Fruit fly (Drosophila melanogaster) whole organism, prepupa: Measurements from ENCODE around the gene sqd.

ENCODE experiments used
- CG10669 ChIP-seq: fragments of 200-800 bp; sonication (Bioruptor generic); optimal IDR thresholded peaks from 3 replicates; lab custom pipeline; 2018; ENCODE audit warnings: missing biosample characterization, mild to moderate bottlenecking, missing genetic modification characterization, moderate library complexity
- CG11294 ChIP-seq: fragments of 200-800 bp; sonication (Bioruptor generic); IDR thresholded peaks from 2 replicates; pipeline ENCODE4 v1.3.6; 2022; ENCODE audit warnings: missing biosample characterization, missing genetic modification characterization
- CG11762 ChIP-seq: fragments of 200-800 bp; sonication (Bioruptor generic); optimal IDR thresholded peaks from 3 replicates; lab custom pipeline; 2016; ENCODE audit warnings: missing biosample characterization, missing genetic modification characterization; ENCODE audit not compliant: insufficient read depth
- CG11902 ChIP-seq: fragments of 200-800 bp; sonication (Bioruptor generic); optimal IDR thresholded peaks from 3 replicates; lab custom pipeline; 2016; ENCODE audit warnings: missing biosample characterization, missing genetic modification characterization
- CG1621 ChIP-seq: fragments of 200-800 bp; sonication (Bioruptor generic); optimal IDR thresholded peaks from 3 replicates; lab custom pipeline; 2018; ENCODE audit warnings: missing biosample characterization, mild to moderate bottlenecking, missing genetic modification characterization
- CG32006 ChIP-seq: fragments of 200-800 bp; sonication (Bioruptor generic); optimal IDR thresholded peaks from 3 replicates; lab custom pipeline; 2017; ENCODE audit warnings: missing biosample characterization, mild to moderate bottlenecking, missing genetic modification characterization
- CG4318 ChIP-seq: fragments of 200-800 bp; sonication (Bioruptor generic); optimal IDR thresholded peaks from 3 replicates; lab custom pipeline; 2017; ENCODE audit warnings: missing biosample characterization, mild to moderate bottlenecking, missing genetic modification characterization
- CG6163 ChIP-seq: fragments of 200-800 bp; sonication (Bioruptor generic); IDR thresholded peaks from 3 replicates; pipeline ENCODE4 v1.3.6; 2022; ENCODE audit warnings: missing biosample characterization, missing genetic modification characterization
- CG6276 ChIP-seq: fragments of 200-800 bp; sonication (Bioruptor generic); optimal IDR thresholded peaks from 2 replicates; lab custom pipeline; 2017; ENCODE audit warnings: missing biosample characterization, mild to moderate bottlenecking, missing genetic modification characterization
- CG6808 ChIP-seq: fragments of 200-800 bp; sonication (Bioruptor generic); optimal IDR thresholded peaks from 3 replicates; lab custom pipeline; 2017; ENCODE audit warnings: missing biosample characterization, missing genetic modification characterization, mild to moderate bottlenecking, moderate library complexity, missing genetic modification reagents
- CG6854 ChIP-seq: fragments of 200-800 bp; sonication (Bioruptor generic); optimal IDR thresholded peaks from 2 replicates; lab custom pipeline; 2017; ENCODE audit warnings: missing biosample characterization, mild to moderate bottlenecking, missing genetic modification characterization
- CG8319 ChIP-seq: fragments of 200-800 bp; sonication (Bioruptor generic); optimal IDR thresholded peaks from 3 replicates; lab custom pipeline; 2016; ENCODE audit warnings: missing biosample characterization, missing genetic modification characterization
- CG9139 ChIP-seq: fragments of 200-800 bp; sonication (Bioruptor generic); optimal IDR thresholded peaks from 3 replicates; lab custom pipeline; 2017; ENCODE audit warnings: missing biosample characterization, mild to moderate bottlenecking, missing genetic modification characterization
- Eip78C ChIP-seq: fragments of 200-800 bp; sonication (Bioruptor generic); peaks from one replicate; lab custom pipeline; 2016; ENCODE audit warnings: missing biosample characterization, missing genetic modification characterization
- Ets21C ChIP-seq: fragments of 200-800 bp; sonication (Bioruptor generic); optimal IDR thresholded peaks from 3 replicates; lab custom pipeline; 2016; ENCODE audit warnings: missing biosample characterization, missing genetic modification characterization
- Ets96B ChIP-seq: fragments of 200-800 bp; optimal IDR thresholded peaks from 2 replicates; lab custom pipeline; 2019; ENCODE audit warnings: missing biosample characterization, mild to moderate bottlenecking, missing genetic modification characterization, moderate library complexity
- Hr4 ChIP-seq: fragments of 200-800 bp; sonication (Bioruptor generic); optimal IDR thresholded peaks from 3 replicates; lab custom pipeline; 2016; ENCODE audit warnings: missing biosample characterization, missing genetic modification characterization
- Met ChIP-seq: fragments of 200-800 bp; sonication (Bioruptor generic); optimal IDR thresholded peaks from 3 replicates; lab custom pipeline; 2016; ENCODE audit warnings: missing biosample characterization, missing genetic modification characterization
- OdsH ChIP-seq: fragments of 200-800 bp; sonication (Bioruptor generic); optimal IDR thresholded peaks from 3 replicates; lab custom pipeline; 2016; ENCODE audit warnings: missing biosample characterization, missing genetic modification characterization
- Sox14 ChIP-seq: fragments of 200-800 bp; sonication (Bioruptor generic); optimal IDR thresholded peaks from 3 replicates; lab custom pipeline; 2016; ENCODE audit warnings: missing biosample characterization, missing genetic modification characterization
- acj6 ChIP-seq: fragments of 200-800 bp; sonication (Bioruptor generic); optimal IDR thresholded peaks from 3 replicates; lab custom pipeline; 2016; ENCODE audit warnings: missing biosample characterization, missing genetic modification characterization
- cyc ChIP-seq: fragments of 200-800 bp; sonication (Bioruptor generic); optimal IDR thresholded peaks from 3 replicates; lab custom pipeline; 2016; ENCODE audit warnings: missing biosample characterization, missing genetic modification characterization
- dac ChIP-seq: fragments of 200-800 bp; sonication (Bioruptor generic); optimal IDR thresholded peaks from 2 replicates; lab custom pipeline; 2017; ENCODE audit warnings: missing biosample characterization, mild to moderate bottlenecking, missing genetic modification characterization
- dsx ChIP-seq: fragments of 200-800 bp; optimal IDR thresholded peaks from 3 replicates; lab custom pipeline; 2019; ENCODE audit warnings: missing biosample characterization, mild to moderate bottlenecking, missing genetic modification characterization, moderate library complexity; ENCODE audit not compliant: poor library complexity, severe bottlenecking
- eg ChIP-seq: fragments of 200-800 bp; sonication (Bioruptor generic); IDR thresholded peaks from 3 replicates; pipeline ENCODE4 v1.3.6; 2022; ENCODE audit warnings: missing biosample characterization, missing genetic modification characterization
- fd85E ChIP-seq: fragments of 200-800 bp; sonication (Bioruptor generic); optimal IDR thresholded peaks from 3 replicates; lab custom pipeline; 2016; ENCODE audit warnings: missing biosample characterization, missing genetic modification characterization
- lz ChIP-seq: fragments of 200-800 bp; sonication (Bioruptor generic); optimal IDR thresholded peaks from 3 replicates; lab custom pipeline; 2016; ENCODE audit warnings: missing biosample characterization, missing genetic modification characterization
- net ChIP-seq: fragments of 200-800 bp; sonication (Bioruptor generic); optimal IDR thresholded peaks from 3 replicates; lab custom pipeline; 2016; ENCODE audit warnings: missing biosample characterization, missing genetic modification characterization
- pdm3 ChIP-seq: fragments of 200-800 bp; sonication (Bioruptor generic); optimal IDR thresholded peaks from 3 replicates; lab custom pipeline; 2016; ENCODE audit warnings: missing biosample characterization, missing genetic modification characterization
- ss ChIP-seq, 2 experiments: fragments of 200-800 bp; sonication (Bioruptor generic); optimal IDR thresholded peaks; 2 replicates in 1 of 2; 3 replicates in 1 of 2; lab custom pipeline; 2017 to 2018; ENCODE audit warnings: mild to moderate bottlenecking in 2 of 2, missing biosample characterization in 2 of 2, missing genetic modification characterization in 2 of 2, moderate library complexity in 1 of 2
- svp ChIP-seq: fragments of 200-800 bp; sonication (Bioruptor generic); peaks from one replicate; lab custom pipeline; 2016; ENCODE audit warnings: missing biosample characterization, missing genetic modification characterization
- topi ChIP-seq: fragments of 200-800 bp; sonication (Bioruptor generic); optimal IDR thresholded peaks from 3 replicates; lab custom pipeline; 2016; ENCODE audit warnings: missing biosample characterization, missing genetic modification characterization
- vri ChIP-seq: fragments of 200-800 bp; sonication (Bioruptor generic); optimal IDR thresholded peaks from 3 replicates; lab custom pipeline; 2016; ENCODE audit warnings: missing biosample characterization, mild to moderate bottlenecking, missing genetic modification characterization

Gene sqd

dm6 chr3R:13660924-13661659 is 15.0 kb upstream of the sqd start, which contains the start of gene B52 (continued):
- TF ChIP-seq ss (GFP tag; optimal IDR thresholded peaks at IDR 0.05; lab: Kevin White, UChicago) (peak; percentile 68 to 84), OdsH (GFP tag; lab: Kevin White, UChicago) (peak; percentile 42), Ets21C (GFP tag; lab: Kevin White, UChicago) (peak; percentile 11), CG6276 (no peak), CG11762 (GFP tag; lab: Kevin White, UChicago) (no peak), Eip78C (peak; percentile 87), Met (GFP tag; lab: Kevin White, UChicago) (peak; percentile 61), Sox14 (GFP tag; lab: Kevin White, UChicago) (peak; percentile 48), CG8319 (peak; percentile 22), dsx (GFP tag; lab: Kevin White, UChicago) (no peak), CG10669 (GFP tag; lab: Kevin White, UChicago) (peak; percentile 37), acj6 (peak; percentile 55), CG1621 (tag; lab: Kevin White, UChicago) (peak; percentile 61), CG11902 (GFP tag; lab: Kevin White, UChicago) (no peak), CG11294 (GFP tag; lab: Robert Waterston, UW) (no peak), vri (GFP tag; lab: Kevin White, UChicago) (peak; percentile 77)

DNA sequence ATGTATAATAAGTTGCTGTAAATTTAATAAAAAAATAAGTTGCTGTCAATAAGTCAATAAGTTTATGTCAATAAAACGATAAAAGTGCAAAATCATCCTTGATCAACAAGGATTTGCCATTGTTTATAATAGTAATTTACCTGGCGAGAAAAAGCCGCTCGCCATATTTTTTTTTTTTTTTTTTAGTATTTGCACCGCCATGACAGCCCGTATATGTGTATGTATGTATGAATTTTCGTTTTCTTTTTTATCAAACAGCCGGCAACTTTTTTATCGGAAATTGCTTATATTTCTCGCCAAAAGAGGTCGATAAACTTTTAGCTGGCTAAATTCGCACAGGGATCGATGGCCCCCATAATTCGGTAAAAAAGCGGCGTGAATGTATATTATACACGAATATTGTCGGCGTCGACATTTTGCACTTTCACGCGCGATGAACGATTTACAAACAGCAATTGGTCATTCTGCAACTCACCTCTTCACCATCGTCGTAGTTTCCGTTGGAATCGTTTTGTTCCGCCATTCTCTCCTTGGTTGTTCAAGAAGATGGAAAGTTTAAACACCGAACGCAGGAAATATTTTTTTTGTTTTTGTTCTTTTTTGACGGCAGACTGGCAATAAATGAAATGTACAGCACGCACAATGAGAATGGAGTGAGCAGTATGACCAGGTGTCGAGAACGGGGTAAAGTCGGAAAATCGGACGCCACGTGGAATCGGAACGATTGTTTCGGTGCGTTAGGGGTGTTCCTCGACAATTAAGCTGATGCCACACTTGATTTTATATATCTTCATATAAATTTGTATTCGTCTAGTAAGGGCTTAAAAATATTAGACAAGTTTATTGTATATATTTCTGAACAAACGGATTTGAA is 14.0 kb upstream of the sqd start, which contains the start of gene Hrb87F:
Gene Hrb87F, minus strand, starts transcription at position 667 of the 874 bp plus-strand sequence.
- TF ChIP-seq Met (GFP tag; lab: Kevin White, UChicago) (no peak), eg (GFP tag; lab: Robert Waterston, UW) (peak; percentile 23), vri (GFP tag; lab: Kevin White, UChicago) (peak; percentile 33), CG9139 (peak; percentile 52), CG6163 (peak; percentile 7; the same call in 2 of the 3 replicates), ss (GFP tag; optimal IDR thresholded peaks at IDR 0.05; lab: Kevin White, UChicago) (peak; percentile 54 to 56), dsx (GFP tag; lab: Kevin White, UChicago) (peak; percentile 26), Ets96B (peak; percentile 1), dac (GFP tag; lab: Kevin White, UChicago) (no peak), topi (GFP tag; lab: Kevin White, UChicago) (no peak), CG32006 (GFP tag; lab: Kevin White, UChicago) (no peak), CG4318 (GFP tag; lab: Kevin White, UChicago) (no peak), CG11294 (GFP tag; lab: Robert Waterston, UW) (no peak), net (GFP tag; lab: Kevin White, UChicago) (no peak), CG6808 (GFP tag; lab: Kevin White, UChicago) (peak; percentile 55), lz (GFP tag; lab: Kevin White, UChicago) (peak; percentile 10), fd85E (GFP tag; lab: Kevin White, UChicago) (no peak), CG6854 (peak; percentile 79)
- TF ChIP-seq, all 60 proteins: peak for 10

- TF ChIP-seq cyc (GFP tag; lab: Kevin White, UChicago) (no peak), pdm3 (no peak), dac (GFP tag; lab: Kevin White, UChicago) (no peak), vri (GFP tag; lab: Kevin White, UChicago) (no peak), Hr4 (no peak), svp (GFP tag; lab: Kevin White, UChicago) (no peak), CG11294 (GFP tag; lab: Robert Waterston, UW) (no peak), CG6808 (GFP tag; lab: Kevin White, UChicago) (no peak)
Measured at dm6 chr3R:13656294-13656693, 10.2 kb upstream of the sqd start, which contains the start of gene Rbp4. Gene Rbp4, minus strand, starts transcription at chr3R:13656394.
